Fruit fly (Drosophila melanogaster): Measurements from ENCODE around the gene ppk16.
A peak's percentile ranks its signal among the peaks of the same experiment; 100 is the strongest.

Gene ppk16

DNA sequence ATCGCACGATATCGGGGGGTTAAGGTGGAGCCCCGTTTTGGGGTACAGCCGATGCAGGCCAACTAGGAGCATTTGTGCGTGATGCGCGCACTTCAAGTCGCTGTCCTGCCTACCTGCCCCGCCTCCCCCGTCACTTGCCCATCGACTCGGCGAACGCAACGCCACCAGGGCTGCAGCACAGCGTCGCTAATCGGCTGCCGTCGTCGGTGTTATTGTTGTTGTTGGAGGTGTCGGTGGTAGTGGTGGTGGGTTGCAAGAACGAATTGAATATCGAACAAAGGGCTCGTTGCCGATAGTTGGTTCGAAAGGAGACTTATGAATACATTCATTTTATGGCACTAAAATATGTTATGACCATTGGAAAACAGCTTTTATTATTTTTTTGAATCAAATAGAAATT lies 16.0 kb downstream of the ppk16 start (continued):
- peak; percentile 40 for TF ChIP-seq CG7839 (tag; optimal IDR thresholded peaks at IDR 0.05)
- TF ChIP-seq gfzf (GFP tag; optimal IDR thresholded peaks at IDR 0.05): peak; percentile 12
- no peak for TF ChIP-seq fd96Cb (tag; optimal IDR thresholded peaks at IDR 0.05)
- peak; percentile 89 for TF ChIP-seq ato (GFP tag; IDR thresholded peaks at IDR 0.05; ENCODE audit: partially characterized antibody)
- TF ChIP-seq CG9727 (GFP tag; optimal IDR thresholded peaks at IDR 0.05): peak; percentile 46
- TF ChIP-seq CG2116 (GFP tag; optimal IDR thresholded peaks at IDR 0.05): peak; percentile 69
- TF ChIP-seq gsb (GFP tag; IDR thresholded peaks at IDR 0.05): peak; percentile 48
- peak; percentile 48; the same call in 2 of the 3 replicates for TF ChIP-seq tgo (GFP tag; IDR thresholded peaks at IDR 0.05)
- peak; percentile 13 for TF ChIP-seq Dp (GFP tag; optimal IDR thresholded peaks at IDR 0.05)
- peak; percentile 69 for TF ChIP-seq HLH54F (GFP tag; optimal IDR thresholded peaks at IDR 0.05)
- TF ChIP-seq mld (GFP tag; IDR thresholded peaks at IDR 0.05; ENCODE audit: partially characterized antibody): peak; percentile 85
- TF ChIP-seq CG7928 (GFP tag; optimal IDR thresholded peaks at IDR 0.05): peak; percentile 97
- peak; percentile 23 for TF ChIP-seq da (GFP tag; optimal IDR thresholded peaks at IDR 0.05)
- TF ChIP-seq Hr39 (optimal IDR thresholded peaks at IDR 0.05): no peak
- no peak for TF ChIP-seq CG12769 (tag; optimal IDR thresholded peaks at IDR 0.05)
- peak; percentile 62 for TF ChIP-seq gem (tag; optimal IDR thresholded peaks at IDR 0.05)
- no peak for TF ChIP-seq Sox100B (GFP tag; optimal IDR thresholded peaks at IDR 0.05)
- TF ChIP-seq CG9932 (GFP tag; IDR thresholded peaks at IDR 0.05): peak; percentile 92
- TF ChIP-seq CG11695 (GFP tag; IDR thresholded peaks at IDR 0.05): peak; percentile 47; the same call in 1 of the 3 replicates
- peak; percentile 87 for TF ChIP-seq MBD-R2 (GFP tag; IDR thresholded peaks at IDR 0.05)
- peak; percentile 40 for TF ChIP-seq Sox102F (GFP tag; optimal IDR thresholded peaks at IDR 0.05)
- peak; percentile 37 for TF ChIP-seq Hey (tag; optimal IDR thresholded peaks at IDR 0.05)
- no peak for TF ChIP-seq CG12744 (GFP tag; optimal IDR thresholded peaks at IDR 0.05)
- TF ChIP-seq CG3065 (GFP tag; optimal IDR thresholded peaks at IDR 0.05): peak; percentile 30
- 0 out of 2 replicates have a peak, but pooled peaks have one; percentile 14 for TF ChIP-seq toy (GFP tag; IDR thresholded peaks at IDR 0.05)
- TF ChIP-seq pb (GFP tag; optimal IDR thresholded peaks at IDR 0.05): peak; percentile 48
- no peak for TF ChIP-seq eve (GFP tag; optimal IDR thresholded peaks at IDR 0.05)
- no peak for TF ChIP-seq CG2875 (GFP tag; optimal IDR thresholded peaks at IDR 0.05)
- peak; percentile 61 for TF ChIP-seq CHES-1-like (GFP tag; optimal IDR thresholded peaks at IDR 0.05)
- no peak for TF ChIP-seq CG11723 (GFP tag; optimal IDR thresholded peaks at IDR 0.05)
- TF ChIP-seq Deaf1 (tag; optimal IDR thresholded peaks at IDR 0.05): peak; percentile 96
- no peak; the same call in 1 of the 2 replicates for TF ChIP-seq klu (GFP tag; IDR thresholded peaks at IDR 0.05)
- peak; percentile 42 for TF ChIP-seq Nf-YC (tag; optimal IDR thresholded peaks at IDR 0.05)
- peak; percentile 91 for TF ChIP-seq BEAF-32 (GFP tag; optimal IDR thresholded peaks at IDR 0.05)
- TF ChIP-seq gcm (GFP tag; optimal IDR thresholded peaks at IDR 0.05): no peak
- TF ChIP-seq CG12659 (GFP tag; optimal IDR thresholded peaks at IDR 0.05): peak; percentile 51
- TF ChIP-seq Hand (GFP tag; optimal IDR thresholded peaks at IDR 0.05): no peak
- peak in 1 of 2 experiments; percentile 23 for TF ChIP-seq chif (GFP tag; optimal IDR thresholded peaks at IDR 0.05)
- peak; percentile 83 for TF ChIP-seq vvl (GFP tag; IDR thresholded peaks at IDR 0.05)
- peak; percentile 10 for TF ChIP-seq psq (GFP tag; optimal IDR thresholded peaks at IDR 0.05)
- peak; percentile 52 for TF ChIP-seq Dref (GFP tag; IDR thresholded peaks at IDR 0.05)
- peak; percentile 54 for TF ChIP-seq Dek (tag; optimal IDR thresholded peaks at IDR 0.05)
- no peak for TF ChIP-seq CG7745 (tag; optimal IDR thresholded peaks at IDR 0.05)
- peak; percentile 42; the same call in 1 of the 2 replicates for TF ChIP-seq CG4404 (GFP tag; IDR thresholded peaks at IDR 0.05)
- TF ChIP-seq disco-r (GFP tag; optimal IDR thresholded peaks at IDR 0.05): no peak
- TF ChIP-seq CG10267 (tag; optimal IDR thresholded peaks at IDR 0.05): peak; percentile 73
- TF ChIP-seq exex (tag; optimal IDR thresholded peaks at IDR 0.05): peak; percentile 58
- peak; percentile 37 for TF ChIP-seq Sry-β (GFP tag; optimal IDR thresholded peaks at IDR 0.05)
- TF ChIP-seq tin (GFP tag; optimal IDR thresholded peaks at IDR 0.05): peak; percentile 47
- no peak for TF ChIP-seq Elba2 (GFP tag; optimal IDR thresholded peaks at IDR 0.05)
- TF ChIP-seq kay (GFP tag; optimal IDR thresholded peaks at IDR 0.05): no peak
